Worm (Caenorhabditis elegans) whole organism, L2 larva: ENCODE measurements around the gene gadr-2.

Experiments used
- R02D3.7 ChIP-seq: fragments of 150-350 bp; optimal IDR thresholded peaks from 2 replicates; lab custom pipeline; 2014; ENCODE audit warnings: missing biosample characterization, missing genetic modification characterization
- alr-1 ChIP-seq: fragments of 150-350 bp; optimal IDR thresholded peaks from 2 replicates; lab custom pipeline; 2014; ENCODE audit warnings: missing biosample characterization, missing genetic modification characterization
- aly-2 ChIP-seq: fragments of 150-350 bp; optimal IDR thresholded peaks from 2 replicates; lab custom pipeline; 2014; ENCODE audit warnings: missing biosample characterization, missing genetic modification characterization
- ama-1 ChIP-seq: fragments of 150-350 bp; optimal IDR thresholded peaks from 2 replicates; lab custom pipeline; 2018; ENCODE audit warnings: inconsistent platforms
- blmp-1 ChIP-seq: sonication (generic microtip); optimal IDR thresholded peaks from 2 replicates; lab custom pipeline; 2017; ENCODE audit warnings: missing genetic modification characterization, mild to moderate bottlenecking, missing compliant biosample characterization, antibody characterized with exemption, moderate library complexity; ENCODE audit not compliant: insufficient read depth
- crh-2 ChIP-seq: sonication (generic microtip); optimal IDR thresholded peaks from 2 replicates; lab custom pipeline; 2017; ENCODE audit warnings: missing biosample characterization, missing genetic modification characterization
- dmd-4 ChIP-seq: sonication (generic microtip); optimal IDR thresholded peaks from 2 replicates; lab custom pipeline; 2017; ENCODE audit warnings: missing biosample characterization, missing genetic modification characterization
- elt-1 ChIP-seq: fragments of 150-350 bp; optimal IDR thresholded peaks from 2 replicates; lab custom pipeline; 2014; ENCODE audit warnings: missing biosample characterization, missing genetic modification characterization
- elt-3 ChIP-seq: sonication (generic microtip); optimal IDR thresholded peaks from 2 replicates; lab custom pipeline; 2017; ENCODE audit warnings: missing biosample characterization, missing genetic modification characterization
- gmeb-1 ChIP-seq: fragments of 150-350 bp; optimal IDR thresholded peaks from 2 replicates; lab custom pipeline; 2014; ENCODE audit warnings: missing biosample characterization, missing genetic modification characterization
- lin-13 ChIP-seq: fragments of 150-350 bp; optimal IDR thresholded peaks from 2 replicates; lab custom pipeline; 2014; ENCODE audit warnings: missing biosample characterization, missing genetic modification reagents, missing genetic modification characterization
- lin-39 ChIP-seq: fragments of 150-350 bp; optimal IDR thresholded peaks from 2 replicates; lab custom pipeline; 2014; ENCODE audit warnings: missing biosample characterization, missing genetic modification reagents, missing genetic modification characterization
- lsy-2 ChIP-seq, 2 experiments: fragments of 150-350 bp in 1 of 2; sonication (generic microtip) in 1 of 2; optimal IDR thresholded peaks; 2 replicates each; lab custom pipeline; 2014 to 2017; ENCODE audit warnings: missing biosample characterization in 2 of 2, missing genetic modification characterization in 2 of 2
- mab-5 ChIP-seq: fragments of 150-350 bp; optimal IDR thresholded peaks from 2 replicates; lab custom pipeline; 2014; ENCODE audit warnings: missing biosample characterization, missing genetic modification characterization
- mbf-1 ChIP-seq: sonication (generic microtip); optimal IDR thresholded peaks from 2 replicates; lab custom pipeline; 2017; ENCODE audit warnings: missing biosample characterization, missing genetic modification characterization
- nhr-10 ChIP-seq: sonication (generic microtip); optimal IDR thresholded peaks from 2 replicates; lab custom pipeline; 2017; ENCODE audit warnings: missing biosample characterization, missing genetic modification characterization
- nhr-11 ChIP-seq: fragments of 150-350 bp; optimal IDR thresholded peaks from 2 replicates; lab custom pipeline; 2014; ENCODE audit warnings: missing biosample characterization, missing genetic modification characterization
- nhr-129 ChIP-seq: fragments of 150-350 bp; optimal IDR thresholded peaks from 2 replicates; lab custom pipeline; 2014; ENCODE audit warnings: missing biosample characterization, missing genetic modification characterization
- nhr-21 ChIP-seq: fragments of 150-350 bp; optimal IDR thresholded peaks from 2 replicates; lab custom pipeline; 2014; ENCODE audit warnings: missing biosample characterization, missing genetic modification characterization
- nhr-23 ChIP-seq: fragments of 150-350 bp; optimal IDR thresholded peaks from 2 replicates; lab custom pipeline; 2014; ENCODE audit warnings: missing biosample characterization, missing genetic modification reagents, missing genetic modification characterization
- nhr-237 ChIP-seq: fragments of 150-350 bp; optimal IDR thresholded peaks from 2 replicates; lab custom pipeline; 2014; ENCODE audit warnings: missing biosample characterization, missing genetic modification characterization
- nhr-77 ChIP-seq: fragments of 150-350 bp; optimal IDR thresholded peaks from 2 replicates; lab custom pipeline; 2014; ENCODE audit warnings: missing biosample characterization, missing genetic modification characterization
- peb-1 ChIP-seq: fragments of 150-350 bp; optimal IDR thresholded peaks from 2 replicates; lab custom pipeline; 2014; ENCODE audit warnings: missing biosample characterization, missing genetic modification characterization
- sem-4 ChIP-seq: fragments of 150-350 bp; optimal IDR thresholded peaks from 2 replicates; lab custom pipeline; 2014; ENCODE audit warnings: missing biosample characterization, missing genetic modification reagents, missing genetic modification characterization
- sma-3 ChIP-seq: sonication (generic microtip); optimal IDR thresholded peaks from 2 replicates; lab custom pipeline; 2016; ENCODE audit warnings: missing genetic modification reagents, missing genetic modification characterization, missing compliant biosample characterization
- sma-9 ChIP-seq, 2 experiments: fragments of 150-350 bp in 1 of 2; sonication (generic microtip) in 1 of 2; optimal IDR thresholded peaks; 2 replicates each; lab custom pipeline; 2014 to 2016; ENCODE audit warnings: missing genetic modification characterization in 2 of 2, mild to moderate bottlenecking in 1 of 2, missing biosample characterization in 1 of 2, missing compliant biosample characterization in 1 of 2, missing genetic modification reagents in 1 of 2, moderate library complexity in 1 of 2
- snpc-4 ChIP-seq: fragments of 150-350 bp; optimal IDR thresholded peaks from 2 replicates; lab custom pipeline; 2014; ENCODE audit warnings: missing biosample characterization, missing genetic modification characterization
- unc-39 ChIP-seq: fragments of 150-350 bp; optimal IDR thresholded peaks from 2 replicates; lab custom pipeline; 2014; ENCODE audit warnings: missing biosample characterization, missing genetic modification characterization
- unc-55 ChIP-seq: fragments of 150-350 bp; sonication (generic microtip); optimal IDR thresholded peaks from 3 replicates; lab custom pipeline; 2014; ENCODE audit warnings: missing biosample characterization, missing genetic modification reagents, missing genetic modification characterization
- unc-62 ChIP-seq: fragments of 150-350 bp; optimal IDR thresholded peaks from 2 replicates; lab custom pipeline; 2014; ENCODE audit warnings: missing biosample characterization, missing genetic modification reagents, missing genetic modification characterization
- zag-1 ChIP-seq: fragments of 150-350 bp; optimal IDR thresholded peaks from 2 replicates; lab custom pipeline; 2014; ENCODE audit warnings: missing biosample characterization, missing genetic modification characterization
- ztf-1 ChIP-seq: fragments of 200-800 bp; sonication (Bioruptor generic); conservative IDR thresholded peaks from 2 replicates; pipeline ENCODE4 v1.3.6; 2022; ENCODE audit warnings: missing genetic modification characterization, missing compliant biosample characterization
- ztf-11 ChIP-seq: sonication (generic microtip); optimal IDR thresholded peaks from 2 replicates; lab custom pipeline; 2017; ENCODE audit warnings: missing biosample characterization, missing genetic modification characterization

The gadr-2 gene

DNA sequence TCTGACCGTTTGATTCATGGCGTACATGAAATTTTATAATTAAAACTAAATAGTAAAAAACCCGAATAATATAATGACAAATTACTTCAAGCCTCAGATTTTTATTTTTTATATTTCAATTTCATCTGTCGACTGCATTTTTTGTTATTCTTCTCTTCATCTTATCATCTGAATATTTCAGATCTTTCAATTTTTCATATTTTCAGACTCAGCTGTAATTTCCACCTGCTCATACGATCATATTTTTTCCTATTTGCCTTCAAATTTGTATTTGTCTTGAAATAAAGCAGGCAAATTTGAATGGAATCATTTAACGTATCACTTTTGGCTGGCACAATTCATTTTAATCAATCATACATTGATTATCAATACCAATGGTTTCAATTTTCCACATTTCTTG lies 13.1 kb upstream of the gadr-2 start, which contains the start of gene sru-4:
TSS of gene sru-4 (plus strand) at position 301 of the 400 bp plus-strand sequence.
- no peak for TF ChIP-seq mbf-1 (tag; lab: Kevin White, UChicago)
- TF ChIP-seq unc-62 (GFP tag; lab: Kevin White, UChicago), result no peak

DNA sequence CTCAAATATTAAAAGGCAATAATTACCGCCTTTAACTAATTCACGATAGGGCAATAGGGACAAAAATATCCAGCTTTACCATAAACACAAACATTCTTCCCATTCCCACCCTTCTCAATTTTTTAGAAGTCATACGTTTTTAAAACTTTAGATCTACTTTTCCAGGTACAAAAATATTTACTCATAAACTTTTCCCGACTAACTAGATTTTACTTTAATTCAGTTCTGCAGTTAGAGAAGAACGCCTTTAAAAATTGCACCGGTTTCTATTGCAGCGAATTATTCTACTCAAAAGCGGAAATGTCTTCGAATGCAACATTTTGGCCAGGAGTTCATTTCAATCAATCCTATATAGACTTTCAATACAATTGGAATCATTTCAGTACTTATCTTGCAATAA lies 11.4 kb upstream of the gadr-2 start, which contains the start of gene sru-3:
TSS of gene sru-3 (plus strand) at position 301 of the 400 bp plus-strand sequence.
- no peak for TF ChIP-seq ztf-1 (GFP tag; lab: Robert Waterston, UW)
- no peak for TF ChIP-seq unc-39 (tag; lab: Kevin White, UChicago)
- no peak for TF ChIP-seq peb-1 (tag; lab: Kevin White, UChicago)
- TF ChIP-seq unc-55 (GFP tag; lab: Kevin White, UChicago), result no peak
- no peak for TF ChIP-seq mab-5 (tag; lab: Kevin White, UChicago)
- no peak for TF ChIP-seq lsy-2 (tag; optimal IDR thresholded peaks at IDR 0.05; lab: Kevin White, UChicago)
- no peak for TF ChIP-seq aly-2
- TF ChIP-seq zag-1 (tag; lab: Kevin White, UChicago), result no peak
- no peak for TF ChIP-seq ama-1 (lab: Kevin White, UChicago)
- TF ChIP-seq snpc-4, result no peak
- TF ChIP-seq alr-1 (tag; lab: Kevin White, UChicago), result no peak
- TF ChIP-seq R02D3.7 (tag; lab: Kevin White, UChicago), result no peak
- TF ChIP-seq sem-4 (tag; lab: Kevin White, UChicago), result no peak
- TF ChIP-seq, all 48 proteins: peak for 0

DNA sequence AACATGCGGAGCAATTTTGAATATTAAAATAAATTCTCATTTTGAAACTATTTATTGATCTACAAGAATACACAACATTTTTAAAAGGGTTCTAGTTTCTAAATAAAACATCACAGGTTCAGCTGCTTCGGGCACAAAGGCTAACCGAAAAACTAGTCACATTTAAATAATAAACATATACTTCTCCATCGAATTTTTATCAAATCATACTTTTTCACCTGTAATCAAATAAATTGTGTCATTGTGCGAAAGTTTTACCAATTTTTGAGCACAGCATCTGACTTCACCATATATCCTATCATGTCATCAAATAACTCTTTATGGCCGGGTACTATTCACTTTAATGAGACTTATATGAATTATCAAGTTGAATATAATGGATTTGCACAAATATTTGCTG lies 5.4 kb upstream of the gadr-2 start, which contains the start of gene sru-6:
TSS of gene sru-6 (plus strand) at position 301 of the 400 bp plus-strand sequence.
- no peak for TF ChIP-seq aly-2
- TF ChIP-seq ama-1 (lab: Kevin White, UChicago), result no peak
- TF ChIP-seq unc-62 (GFP tag; lab: Kevin White, UChicago), result no peak
- TF ChIP-seq mbf-1 (tag; lab: Kevin White, UChicago), result no peak
- no peak for TF ChIP-seq lin-13 (GFP tag; lab: Kevin White, UChicago)
- TF ChIP-seq nhr-23 (tag; lab: Kevin White, UChicago), result no peak
- TF ChIP-seq sem-4 (tag; lab: Kevin White, UChicago), result no peak
- no peak for TF ChIP-seq nhr-21 (tag; lab: Kevin White, UChicago)
- no peak for TF ChIP-seq sma-3
- no peak for TF ChIP-seq crh-2 (tag; lab: Kevin White, UChicago)
- no peak for TF ChIP-seq unc-55 (GFP tag; lab: Kevin White, UChicago)
- no peak for TF ChIP-seq zag-1 (tag; lab: Kevin White, UChicago)
- no peak for TF ChIP-seq elt-3
- TF ChIP-seq nhr-237, result no peak
- TF ChIP-seq lin-39 (tag; lab: Kevin White, UChicago), result no peak
- no peak for TF ChIP-seq peb-1 (tag; lab: Kevin White, UChicago)
- no peak for TF ChIP-seq mab-5 (tag; lab: Kevin White, UChicago)
- TF ChIP-seq unc-39 (tag; lab: Kevin White, UChicago), result no peak
- no peak for TF ChIP-seq alr-1 (tag; lab: Kevin White, UChicago)

DNA sequence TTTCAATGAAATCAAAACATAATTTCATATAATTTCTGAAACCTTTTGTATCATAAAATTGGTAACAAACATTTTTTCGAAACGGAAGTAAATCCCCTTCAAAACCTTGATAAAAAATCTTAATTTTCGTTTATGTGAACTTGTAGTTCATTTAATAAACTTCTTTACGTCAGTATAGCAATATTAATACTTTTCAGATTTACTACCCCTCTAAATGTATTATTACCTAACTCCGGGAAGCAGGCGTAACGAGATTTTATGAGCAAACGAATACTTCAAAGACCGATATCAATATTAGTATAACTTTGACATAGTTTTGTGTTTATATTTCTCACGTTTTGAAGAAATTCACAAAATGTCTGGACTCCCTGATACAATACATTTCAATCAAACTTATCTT lies 3.4 kb upstream of the gadr-2 start, which contains the start of gene sru-1:
TSS of gene sru-1 (plus strand) at position 301 of the 400 bp plus-strand sequence.
- TF ChIP-seq nhr-77 (tag; lab: Kevin White, UChicago) (no peak), blmp-1 (no peak), nhr-129 (no peak), nhr-21 (tag; lab: Kevin White, UChicago) (no peak), unc-62 (GFP tag; lab: Kevin White, UChicago) (no peak), sma-3 (no peak), sma-9 (GFP tag; optimal IDR thresholded peaks at IDR 0.05; lab: Kevin White, UChicago) (no peak), sma-9 (tag; optimal IDR thresholded peaks at IDR 0.05; lab: Kevin White, UChicago) (no peak), snpc-4 (no peak), dmd-4 (tag; lab: Kevin White, UChicago) (no peak), gmeb-1 (no peak)

DNA sequence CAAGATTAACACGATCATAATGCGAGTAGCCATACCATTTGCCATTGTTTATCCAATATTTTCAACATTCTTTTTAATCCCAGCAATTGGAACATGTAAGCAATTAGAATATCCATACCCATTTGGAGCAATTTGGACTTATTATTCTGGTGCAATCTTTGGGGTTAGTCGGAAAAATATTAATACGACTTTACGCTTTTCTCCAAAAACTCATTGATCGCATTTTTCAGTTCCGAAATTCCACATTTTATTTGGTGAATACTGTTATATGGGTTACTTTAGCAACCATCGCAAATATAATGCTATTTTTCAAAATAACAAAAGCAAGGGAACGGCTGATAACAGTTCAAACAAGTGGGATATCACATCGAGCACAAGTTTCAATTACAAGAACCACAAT lies 1.8 kb upstream of the gadr-2 start:
- TF ChIP-seq nhr-10 (tag; lab: Kevin White, UChicago) (no peak), sem-4 (tag; lab: Kevin White, UChicago) (no peak), lin-39 (tag; lab: Kevin White, UChicago) (no peak), ztf-11 (tag; lab: Kevin White, UChicago) (no peak), elt-1 (no peak), peb-1 (tag; lab: Kevin White, UChicago) (no peak), nhr-11 (tag; lab: Kevin White, UChicago) (no peak)
